Fruit fly (Drosophila melanogaster): Measurements from ENCODE around the gene Gr93b.

Gr93b gene

dm6 chr3R:21822562-21822933 lies 21.0 kb downstream of the Gr93b start, which contains the start of gene CASK:
TSS of gene CASK (minus strand) at chr3R:21822674.
- TF ChIP-seq Ets98B (GFP tag; IDR thresholded peaks at IDR 0.05) (no peak), CG34367 (tag; optimal IDR thresholded peaks at IDR 0.05) (no peak), gl (tag; optimal IDR thresholded peaks at IDR 0.05) (no peak), fd96Ca (GFP tag; IDR thresholded peaks at IDR 0.05) (no peak), CG12605 (GFP tag; IDR thresholded peaks at IDR 0.05) (no peak), Snoo (tag; optimal IDR thresholded peaks at IDR 0.05) (no peak), CG32121 (GFP tag; IDR thresholded peaks at IDR 0.05) (no peak), CG17806 (tag; optimal IDR thresholded peaks at IDR 0.05) (no peak), CG8159 (tag; optimal IDR thresholded peaks at IDR 0.05) (no peak), CG4496 (GFP tag; IDR thresholded peaks at IDR 0.05) (no peak), rn (GFP tag; IDR thresholded peaks at IDR 0.05) (no peak), Pif1A (GFP tag; optimal IDR thresholded peaks at IDR 0.05) (no peak), CG10348 (GFP tag; IDR thresholded peaks at IDR 0.05) (no peak), CG15710 (tag; optimal IDR thresholded peaks at IDR 0.05) (no peak), CG9948 (tag; optimal IDR thresholded peaks at IDR 0.05) (no peak)

DNA sequence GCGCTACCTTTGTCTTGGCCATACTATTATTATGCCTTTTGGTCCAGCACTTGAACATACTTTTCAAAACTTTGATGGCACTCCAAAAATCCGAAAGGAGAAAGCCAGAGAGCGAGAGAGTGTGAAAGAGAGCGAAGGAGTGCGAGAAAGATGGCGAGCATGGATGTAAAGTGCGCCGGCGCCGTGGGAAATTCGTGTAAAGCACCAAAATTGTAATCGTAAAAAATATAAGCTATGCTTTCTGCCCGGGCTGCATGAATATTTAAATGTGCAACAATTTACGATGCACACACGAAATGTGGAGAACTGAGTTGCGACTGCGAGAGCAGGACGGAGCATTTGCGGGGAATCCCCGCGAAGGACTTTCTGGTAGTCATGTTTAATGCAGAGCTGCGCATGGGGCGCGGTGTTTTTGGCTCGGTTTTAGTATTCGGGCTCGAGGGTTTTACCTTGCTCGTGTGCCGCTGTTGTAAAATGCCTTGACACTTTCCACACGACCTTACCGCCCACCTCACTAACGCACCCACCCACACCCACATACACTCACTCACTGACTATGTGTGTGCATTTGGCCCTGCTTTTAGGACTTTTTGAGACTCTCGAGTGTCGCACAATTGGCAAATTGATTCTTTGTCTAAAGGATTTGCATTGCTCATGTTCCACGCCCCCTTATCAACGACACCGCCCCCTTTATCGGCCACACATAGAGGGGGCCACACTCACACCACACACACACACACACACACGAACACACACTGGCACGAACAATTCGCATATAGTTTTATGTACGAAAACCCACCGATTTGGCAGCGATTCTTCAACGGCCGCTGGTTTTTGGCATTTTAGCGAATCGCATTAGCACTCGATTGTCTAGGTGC lies 21.6 kb downstream of the Gr93b start:
- TF ChIP-seq CG4496 (GFP tag; IDR thresholded peaks at IDR 0.05) (peak; percentile 26; the same call in 1 of the 3 replicates), fd96Ca (GFP tag; IDR thresholded peaks at IDR 0.05) (no peak), gl (tag; optimal IDR thresholded peaks at IDR 0.05) (no peak), CG8301 (tag; optimal IDR thresholded peaks at IDR 0.05) (no peak), EcR (GFP tag; optimal IDR thresholded peaks at IDR 0.05) (peak; percentile 15)

dm6 chr3R:21808622-21809347 lies 34.8 kb downstream of the Gr93b start:
- TF ChIP-seq CG17806 (tag; optimal IDR thresholded peaks at IDR 0.05) (peak; percentile 13), CG14655 (GFP tag; optimal IDR thresholded peaks at IDR 0.05) (peak; percentile 24), CG8159 (tag; optimal IDR thresholded peaks at IDR 0.05) (peak; percentile 45), Pif1A (GFP tag; optimal IDR thresholded peaks at IDR 0.05) (peak; percentile 35), CG8301 (tag; optimal IDR thresholded peaks at IDR 0.05) (peak; percentile 25), CG9948 (tag; optimal IDR thresholded peaks at IDR 0.05) (peak; percentile 27), rn (GFP tag; IDR thresholded peaks at IDR 0.05) (no peak), Pif1B (GFP tag; optimal IDR thresholded peaks at IDR 0.05) (no peak), CG15710 (tag; optimal IDR thresholded peaks at IDR 0.05) (peak; percentile 19)

dm6 chr3R:21807264-21807663 lies 36.3 kb downstream of the Gr93b start:
- TF ChIP-seq gl (tag; optimal IDR thresholded peaks at IDR 0.05) (no peak), CG32121 (GFP tag; IDR thresholded peaks at IDR 0.05) (no peak)

DNA sequence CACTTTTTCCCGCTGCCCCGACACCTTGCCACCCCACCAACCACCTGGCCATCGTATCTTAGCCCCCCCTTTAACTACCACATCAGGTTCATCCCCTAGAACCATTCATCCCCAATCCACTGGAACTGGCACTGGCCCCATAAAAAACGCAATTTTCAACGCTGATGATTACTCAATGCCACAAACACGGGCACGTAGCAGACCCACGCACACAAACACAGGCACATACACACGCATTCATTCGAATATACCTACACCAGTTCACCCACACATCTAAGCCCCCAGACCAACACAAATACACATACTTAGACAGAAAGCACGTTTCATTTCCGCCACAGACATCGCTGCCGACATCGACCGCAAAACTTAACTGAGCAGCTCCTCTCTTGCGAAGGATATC lies 49.8 kb downstream of the Gr93b start:
- TF ChIP-seq CG32121 (GFP tag; IDR thresholded peaks at IDR 0.05) (no peak), CG9948 (tag; optimal IDR thresholded peaks at IDR 0.05) (no peak), CG4496 (GFP tag; IDR thresholded peaks at IDR 0.05) (no peak), CG34367 (tag; optimal IDR thresholded peaks at IDR 0.05) (no peak), Pif1A (GFP tag; optimal IDR thresholded peaks at IDR 0.05) (no peak), D1 (tag; optimal IDR thresholded peaks at IDR 0.05) (no peak), rn (GFP tag; IDR thresholded peaks at IDR 0.05) (no peak), fd96Ca (GFP tag; IDR thresholded peaks at IDR 0.05) (no peak), Ets98B (GFP tag; IDR thresholded peaks at IDR 0.05) (no peak), EcR (GFP tag; optimal IDR thresholded peaks at IDR 0.05) (no peak), CG13204 (GFP tag; optimal IDR thresholded peaks at IDR 0.05) (no peak), gl (tag; optimal IDR thresholded peaks at IDR 0.05) (no peak), CG17806 (tag; optimal IDR thresholded peaks at IDR 0.05) (no peak), CG12605 (GFP tag; IDR thresholded peaks at IDR 0.05) (no peak), Pif1B (GFP tag; optimal IDR thresholded peaks at IDR 0.05) (no peak), CG15710 (tag; optimal IDR thresholded peaks at IDR 0.05) (no peak)

All from whole organism, pupa.